Worm (Caenorhabditis elegans): Measurements from ENCODE around the gene cutc-1.

DNA sequence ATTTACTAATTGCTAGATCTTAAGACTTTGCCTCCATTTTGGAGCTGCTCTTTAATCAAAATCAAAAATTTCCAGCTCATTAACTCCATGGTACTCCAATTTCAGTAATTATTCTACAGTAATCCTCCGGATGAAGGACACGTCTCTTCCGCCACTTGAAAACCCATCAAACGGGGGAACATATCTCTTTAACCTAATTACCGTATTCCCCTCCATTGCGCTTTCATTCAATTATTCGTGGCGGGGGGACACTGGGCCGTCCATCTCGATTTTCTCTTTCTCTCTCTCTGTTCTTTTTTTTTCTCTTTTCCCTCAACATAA, 13.4 kb upstream of the cutc-1 start:
- TF ChIP-seq cog-1 (tag; optimal IDR thresholded peaks at IDR 0.05) = no peak
- TF ChIP-seq tab-1 (GFP tag; IDR thresholded peaks at IDR 0.05) = no peak
- TF ChIP-seq klf-2 (GFP tag; conservative IDR thresholded peaks at IDR 0.05) = no peak
- no peak for TF ChIP-seq ztf-29 (GFP tag; IDR thresholded peaks at IDR 0.05)
